Worm (Caenorhabditis elegans): ENCODE measurements around the gene K09F6.10.

DNA sequence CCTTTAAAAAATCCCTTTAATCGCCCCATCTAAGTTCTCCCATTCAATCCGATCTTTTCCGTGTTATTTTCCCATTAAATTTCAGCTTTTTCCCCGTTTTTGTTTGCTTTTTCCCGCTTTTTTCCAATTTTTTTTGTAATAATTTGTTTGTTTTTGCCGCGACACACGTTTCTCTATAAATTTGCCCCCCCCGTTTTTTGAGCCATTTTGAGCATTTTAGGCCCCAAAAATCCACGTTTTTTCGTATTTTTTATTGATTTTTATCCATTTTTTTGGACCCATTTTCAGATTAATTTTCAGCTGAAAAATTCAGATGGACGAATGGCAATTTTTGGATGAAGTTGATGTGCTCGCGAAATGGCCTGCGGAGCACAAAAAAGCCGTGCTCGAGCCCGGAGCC, 45.3 kb downstream of the K09F6.10 start, which contains the start of gene F54A3.2:
- TF ChIP-seq ceh-45 (GFP tag; IDR thresholded peaks at IDR 0.05) (no peak), dmd-4 (tag; optimal IDR thresholded peaks at IDR 0.05; ENCODE audit: borderline replicate concordance) (no peak), fax-1 (tag; optimal IDR thresholded peaks at IDR 0.05) (no peak), sox-4 (tag; optimal IDR thresholded peaks at IDR 0.05) (no peak), ama-1 (optimal IDR thresholded peaks at IDR 0.05) (no peak)

Measured in whole organism, late embryonic.